Worm (Caenorhabditis elegans) whole organism, L1 larva: Measurements from ENCODE around the gene F53C3.1.

Experiments used
- Y116A8C.19 ChIP-seq: sonication (generic microtip); optimal IDR thresholded peaks from 2 replicates; lab custom pipeline; 2016; ENCODE audit warnings: missing compliant biosample characterization, missing genetic modification characterization, borderline replicate concordance
- aha-1 ChIP-seq: fragments of 150-350 bp; optimal IDR thresholded peaks from 2 replicates; lab custom pipeline; 2014; ENCODE audit warnings: missing biosample characterization, missing genetic modification characterization
- blmp-1 ChIP-seq: fragments of 150-350 bp; optimal IDR thresholded peaks from 2 replicates; lab custom pipeline; 2014; ENCODE audit warnings: missing biosample characterization, missing genetic modification characterization
- ceh-63 ChIP-seq: fragments of 200-800 bp; sonication (Bioruptor generic); optimal IDR thresholded peaks from 2 replicates; lab custom pipeline; 2018; ENCODE audit warnings: mild to moderate bottlenecking, missing genetic modification characterization, missing compliant biosample characterization
- ceh-82 ChIP-seq, 3 experiments: fragments of 150-350 bp in 1 of 3; sonication (generic microtip) in 2 of 3; optimal IDR thresholded peaks; 2 replicates each; lab custom pipeline; 2014 to 2017; ENCODE audit warnings: missing biosample characterization in 3 of 3, missing genetic modification characterization in 3 of 3
- ceh-88 ChIP-seq: fragments of 200-800 bp; sonication (Bioruptor generic); IDR thresholded peaks from 2 replicates; pipeline ENCODE4 v1.3.6; 2022; ENCODE audit warnings: missing genetic modification characterization, missing compliant biosample characterization
- ces-1 ChIP-seq: fragments of 150-350 bp; optimal IDR thresholded peaks from 2 replicates; lab custom pipeline; 2014; ENCODE audit warnings: missing biosample characterization, missing genetic modification reagents, missing genetic modification characterization
- dpl-1 ChIP-seq, 3 experiments: fragments of 150-350 bp in 2 of 3; sonication (generic microtip) in 1 of 3; optimal IDR thresholded peaks; 2 replicates each; lab custom pipeline; 2014 to 2017; ENCODE audit warnings: missing biosample characterization in 3 of 3, missing genetic modification characterization in 3 of 3, missing genetic modification reagents in 3 of 3
- dsc-1 ChIP-seq: sonication (generic microtip); optimal IDR thresholded peaks from 2 replicates; lab custom pipeline; 2016; ENCODE audit warnings: mild to moderate bottlenecking, missing genetic modification characterization, missing compliant biosample characterization
- efl-1 ChIP-seq, 4 experiments: fragments of 150-350 bp; optimal IDR thresholded peaks in 3 of 4; peaks in 1 of 4; 1 replicate in 1 of 4; 2 replicates in 3 of 4; lab custom pipeline; 2014; ENCODE audit warnings: missing biosample characterization in 2 of 4, missing genetic modification characterization in 2 of 4, missing genetic modification reagents in 2 of 4
- efl-3 ChIP-seq: fragments of 200-800 bp; sonication (Bioruptor generic); optimal IDR thresholded peaks from 2 replicates; lab custom pipeline; 2018; ENCODE audit warnings: mild to moderate bottlenecking, missing genetic modification characterization, missing compliant biosample characterization
- elt-3 ChIP-seq, 6 experiments: fragments of 150-350 bp in 1 of 6; sonication (generic microtip); optimal IDR thresholded peaks; 2 replicates each; lab custom pipeline; 2017 to 2018; ENCODE audit warnings: missing biosample characterization in 6 of 6, missing genetic modification characterization in 6 of 6, inconsistent platforms in 1 of 6
- fkh-10 ChIP-seq: sonication (generic microtip); optimal IDR thresholded peaks from 2 replicates; lab custom pipeline; 2017; ENCODE audit warnings: missing biosample characterization, missing genetic modification reagents, missing genetic modification characterization
- fkh-8 ChIP-seq: sonication (generic microtip); optimal IDR thresholded peaks from 2 replicates; lab custom pipeline; 2016; ENCODE audit warnings: mild to moderate bottlenecking, missing genetic modification characterization, missing compliant biosample characterization
- hlh-17 ChIP-seq: fragments of 200-800 bp; sonication (Bioruptor generic); optimal IDR thresholded peaks from 2 replicates; lab custom pipeline; 2018; ENCODE audit warnings: missing genetic modification characterization, mild to moderate bottlenecking, missing compliant biosample characterization, moderate library complexity, borderline replicate concordance
- hlh-4 ChIP-seq: sonication (generic microtip); optimal IDR thresholded peaks from 2 replicates; lab custom pipeline; 2016; ENCODE audit warnings: mild to moderate bottlenecking, missing genetic modification characterization, missing compliant biosample characterization
- hpl-2 ChIP-seq: fragments of 150-350 bp; optimal IDR thresholded peaks from 2 replicates; lab custom pipeline; 2014; ENCODE audit warnings: missing biosample characterization, missing genetic modification reagents, missing genetic modification characterization
- irx-1 ChIP-seq: sonication (generic microtip); optimal IDR thresholded peaks from 2 replicates; lab custom pipeline; 2016; ENCODE audit warnings: missing genetic modification characterization, missing compliant biosample characterization
- lin-14 ChIP-seq: fragments of 200-800 bp; sonication (Bioruptor generic); optimal IDR thresholded peaks from 2 replicates; lab custom pipeline; 2018; ENCODE audit warnings: mild to moderate bottlenecking, missing genetic modification characterization, moderate library complexity, missing compliant biosample characterization
- lin-35 ChIP-seq, 2 experiments: fragments of 150-350 bp; optimal IDR thresholded peaks; 2 replicates each; lab custom pipeline; 2014; ENCODE audit warnings: missing biosample characterization in 2 of 2, missing genetic modification characterization in 2 of 2, missing genetic modification reagents in 2 of 2
- lin-39 ChIP-seq: fragments of 150-350 bp; optimal IDR thresholded peaks from 2 replicates; lab custom pipeline; 2014; ENCODE audit warnings: missing biosample characterization, missing genetic modification reagents, missing genetic modification characterization
- mab-9 ChIP-seq: fragments of 200-800 bp; sonication (Bioruptor generic); IDR thresholded peaks from 2 replicates; pipeline ENCODE4 v1.3.6; 2022; ENCODE audit warnings: missing genetic modification reagents, missing genetic modification characterization, missing compliant biosample characterization
- mdl-1 ChIP-seq, 2 experiments: fragments of 150-350 bp; optimal IDR thresholded peaks; 2 replicates each; lab custom pipeline; 2014 to 2017; ENCODE audit warnings: missing biosample characterization in 2 of 2, missing genetic modification characterization in 2 of 2, inconsistent platforms in 1 of 2
- mef-2 ChIP-seq: fragments of 150-350 bp; optimal IDR thresholded peaks from 2 replicates; lab custom pipeline; 2014; ENCODE audit warnings: missing biosample characterization, missing genetic modification characterization
- mep-1 ChIP-seq: fragments of 150-350 bp; optimal IDR thresholded peaks from 2 replicates; lab custom pipeline; 2014; ENCODE audit warnings: missing biosample characterization, missing genetic modification characterization
- nhr-11 ChIP-seq: fragments of 150-350 bp; optimal IDR thresholded peaks from 2 replicates; lab custom pipeline; 2014; ENCODE audit warnings: missing biosample characterization, missing genetic modification characterization
- nhr-12 ChIP-seq: sonication (generic microtip); optimal IDR thresholded peaks from 2 replicates; lab custom pipeline; 2017; ENCODE audit warnings: missing biosample characterization, missing genetic modification characterization
- nhr-19 ChIP-seq: fragments of 200-800 bp; sonication (Bioruptor generic); conservative IDR thresholded peaks from 2 replicates; pipeline ENCODE4 v1.3.6; 2022; ENCODE audit warnings: missing genetic modification characterization, missing compliant biosample characterization
- nhr-20 ChIP-seq: sonication (generic microtip); optimal IDR thresholded peaks from 2 replicates; lab custom pipeline; 2016; ENCODE audit warnings: mild to moderate bottlenecking, missing genetic modification characterization, missing compliant biosample characterization
- nhr-237 ChIP-seq: fragments of 150-350 bp; optimal IDR thresholded peaks from 2 replicates; lab custom pipeline; 2014; ENCODE audit warnings: missing biosample characterization, missing genetic modification characterization
- nhr-28 ChIP-seq: fragments of 150-350 bp; optimal IDR thresholded peaks from 2 replicates; lab custom pipeline; 2014; ENCODE audit warnings: missing biosample characterization, missing genetic modification characterization
- nhr-47 ChIP-seq: sonication (generic microtip); optimal IDR thresholded peaks from 2 replicates; lab custom pipeline; 2016; ENCODE audit warnings: mild to moderate bottlenecking, missing genetic modification characterization, moderate library complexity, missing compliant biosample characterization
- nhr-71 ChIP-seq: sonication (generic microtip); optimal IDR thresholded peaks from 2 replicates; lab custom pipeline; 2016; ENCODE audit warnings: mild to moderate bottlenecking, missing genetic modification characterization, moderate library complexity, missing compliant biosample characterization
- nhr-77 ChIP-seq: fragments of 150-350 bp; optimal IDR thresholded peaks from 2 replicates; lab custom pipeline; 2014; ENCODE audit warnings: missing biosample characterization, missing genetic modification characterization
- nhr-85 ChIP-seq: sonication (generic microtip); peaks from one replicate; lab custom pipeline; 2016; ENCODE audit warnings: missing genetic modification characterization, inconsistent platforms, missing compliant biosample characterization
- nhr-90 ChIP-seq: sonication (generic microtip); optimal IDR thresholded peaks from 2 replicates; lab custom pipeline; 2016; ENCODE audit warnings: mild to moderate bottlenecking, missing genetic modification characterization, missing compliant biosample characterization; ENCODE audit not compliant: poor library complexity
- snpc-4 ChIP-seq: fragments of 150-350 bp; optimal IDR thresholded peaks from 2 replicates; lab custom pipeline; 2014; ENCODE audit warnings: missing biosample characterization, missing genetic modification characterization
- snu-23 ChIP-seq: sonication (generic microtip); optimal IDR thresholded peaks from 2 replicates; lab custom pipeline; 2016; ENCODE audit warnings: missing genetic modification characterization, missing compliant biosample characterization
- sox-4 ChIP-seq: sonication (generic microtip); optimal IDR thresholded peaks from 2 replicates; lab custom pipeline; 2016; ENCODE audit warnings: missing genetic modification characterization, missing compliant biosample characterization
- sptf-1 ChIP-seq: fragments of 150-350 bp; optimal IDR thresholded peaks from 2 replicates; lab custom pipeline; 2014; ENCODE audit warnings: missing biosample characterization, missing genetic modification characterization
- sup-37 ChIP-seq: fragments of 200-800 bp; sonication (Bioruptor generic); optimal IDR thresholded peaks from 2 replicates; lab custom pipeline; 2018; ENCODE audit warnings: mild to moderate bottlenecking, missing genetic modification characterization, missing compliant biosample characterization
- swsn-7 ChIP-seq: sonication (generic microtip); optimal IDR thresholded peaks from 2 replicates; lab custom pipeline; 2016; ENCODE audit warnings: missing genetic modification characterization, missing compliant biosample characterization
- tlp-1 ChIP-seq: fragments of 150-350 bp; optimal IDR thresholded peaks from 2 replicates; lab custom pipeline; 2014; ENCODE audit warnings: missing biosample characterization, missing genetic modification characterization
- unc-30 ChIP-seq: sonication (generic microtip); optimal IDR thresholded peaks from 2 replicates; lab custom pipeline; 2017; ENCODE audit warnings: missing biosample characterization, missing genetic modification characterization
- unc-86 ChIP-seq: sonication (generic microtip); optimal IDR thresholded peaks from 2 replicates; lab custom pipeline; 2016; ENCODE audit warnings: missing genetic modification characterization, missing compliant biosample characterization
- unc-98 ChIP-seq: fragments of 200-800 bp; sonication (Bioruptor generic); IDR thresholded peaks from 2 replicates; pipeline ENCODE4 v1.3.6; 2022; ENCODE audit warnings: missing genetic modification characterization, missing compliant biosample characterization
- zag-1 ChIP-seq: fragments of 150-350 bp; optimal IDR thresholded peaks from 2 replicates; lab custom pipeline; 2014; ENCODE audit warnings: missing biosample characterization, missing genetic modification characterization
- zip-4 ChIP-seq: fragments of 200-800 bp; sonication (Bioruptor generic); optimal IDR thresholded peaks from 2 replicates; lab custom pipeline; 2018; ENCODE audit warnings: mild to moderate bottlenecking, missing genetic modification characterization, moderate library complexity, missing compliant biosample characterization
- ztf-11 ChIP-seq, 2 experiments: sonication (generic microtip); optimal IDR thresholded peaks; 2 replicates each; lab custom pipeline; 2016 to 2017; ENCODE audit warnings: missing genetic modification characterization in 2 of 2, missing biosample characterization in 1 of 2, missing compliant biosample characterization in 1 of 2
- ztf-4 ChIP-seq: fragments of 150-350 bp; optimal IDR thresholded peaks from 2 replicates; lab custom pipeline; 2014; ENCODE audit warnings: missing biosample characterization, missing genetic modification characterization

F53C3.1 gene

DNA sequence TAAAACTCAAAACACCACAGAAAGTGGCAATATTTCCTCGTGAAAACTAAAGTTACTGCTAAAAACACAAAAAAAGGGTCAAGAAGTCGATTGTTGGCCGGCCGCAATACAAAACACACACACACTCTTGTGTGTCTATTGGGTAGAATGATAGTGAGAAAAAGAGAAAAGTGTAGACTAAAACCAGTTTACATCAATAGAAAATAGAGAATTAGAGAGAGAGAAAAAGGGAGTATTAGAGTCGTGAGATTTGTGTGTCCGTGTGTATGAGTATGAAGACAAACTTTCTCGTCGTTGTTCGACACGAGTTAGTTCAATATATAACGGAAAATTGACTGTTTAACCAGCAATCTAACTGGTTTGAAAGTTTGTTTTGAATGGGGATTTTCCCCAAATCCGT is 17.6 kb downstream of the F53C3.1 start (continued):
- TF ChIP-seq ceh-82 (tag; optimal IDR thresholded peaks at IDR 0.05; lab: Kevin White, UChicago): peak in 1 of 3 experiments; percentile 6
- peak; percentile 71 for TF ChIP-seq snu-23 (GFP tag; lab: Kevin White, UChicago)
- no peak for TF ChIP-seq mab-9 (GFP tag; lab: Robert Waterston, UW)
- TF ChIP-seq nhr-28 (tag; lab: Kevin White, UChicago): no peak
- TF ChIP-seq fkh-8 (tag; lab: Kevin White, UChicago): no peak
- no peak for TF ChIP-seq nhr-11 (tag; lab: Kevin White, UChicago)
- no peak for TF ChIP-seq nhr-12 (tag; lab: Kevin White, UChicago)
- TF ChIP-seq ceh-63: no peak
- no peak for TF ChIP-seq hpl-2 (GFP tag; lab: Kevin White, UChicago)
- TF ChIP-seq lin-14 (GFP tag; lab: Kevin White, UChicago): peak; percentile 84
- no peak for TF ChIP-seq unc-30 (tag; lab: Kevin White, UChicago)
- no peak for TF ChIP-seq Y116A8C.19 (tag; lab: Kevin White, UChicago)
- peak; percentile 58 for TF ChIP-seq nhr-85 (tag; lab: Kevin White, UChicago)
- no peak for TF ChIP-seq zip-4 (GFP tag; lab: Kevin White, UChicago)
- no peak for TF ChIP-seq fkh-10 (GFP tag; lab: Kevin White, UChicago)
- no peak for TF ChIP-seq hlh-4 (tag; lab: Kevin White, UChicago)
- peak; percentile 12 for TF ChIP-seq nhr-90
- TF ChIP-seq dpl-1 (GFP tag; optimal IDR thresholded peaks at IDR 0.05; lab: Kevin White, UChicago): peak in 2 of 3 experiments; percentile 26 to 48
- peak; percentile 19; the same call in 1 of the 2 replicates for TF ChIP-seq nhr-19 (GFP tag; lab: Robert Waterston, UW)
- no peak for TF ChIP-seq zag-1 (tag; lab: Kevin White, UChicago)
- TF ChIP-seq sptf-1 (tag; lab: Kevin White, UChicago): no peak
- peak; percentile 61 for TF ChIP-seq nhr-20 (tag; lab: Kevin White, UChicago)
- peak; percentile 33 for TF ChIP-seq nhr-77
- TF ChIP-seq sup-37 (GFP tag; lab: Kevin White, UChicago): no peak
- TF ChIP-seq snpc-4 (tag; lab: Kevin White, UChicago): no peak
- peak; percentile 54 for TF ChIP-seq mep-1 (tag; lab: Kevin White, UChicago)
- TF ChIP-seq mef-2 (tag; lab: Kevin White, UChicago): no peak
- peak; percentile 10 to 69 for TF ChIP-seq lin-35 (GFP tag; optimal IDR thresholded peaks at IDR 0.05; lab: Kevin White, UChicago)
- TF ChIP-seq blmp-1 (tag; lab: Kevin White, UChicago): peak; percentile 80
- TF ChIP-seq mdl-1 (tag; optimal IDR thresholded peaks at IDR 0.05; lab: Kevin White, UChicago): no peak
- peak; percentile 6 to 36 for TF ChIP-seq efl-1 (optimal IDR thresholded peaks at IDR 0.05; lab: Kevin White, UChicago)
- peak; percentile 7 to 81 for TF ChIP-seq efl-1 (GFP tag; optimal IDR thresholded peaks at IDR 0.05 in 1 of 2; lab: Kevin White, UChicago)
- TF ChIP-seq ztf-11 (tag; optimal IDR thresholded peaks at IDR 0.05; lab: Kevin White, UChicago): no peak
- TF ChIP-seq elt-3 (tag; optimal IDR thresholded peaks at IDR 0.05; lab: Kevin White, UChicago): peak in 2 of 6 experiments; percentile 9 to 33
- TF ChIP-seq nhr-237 (tag; lab: Kevin White, UChicago): peak; percentile 3
- no peak for TF ChIP-seq efl-3 (GFP tag; lab: Kevin White, UChicago)

DNA sequence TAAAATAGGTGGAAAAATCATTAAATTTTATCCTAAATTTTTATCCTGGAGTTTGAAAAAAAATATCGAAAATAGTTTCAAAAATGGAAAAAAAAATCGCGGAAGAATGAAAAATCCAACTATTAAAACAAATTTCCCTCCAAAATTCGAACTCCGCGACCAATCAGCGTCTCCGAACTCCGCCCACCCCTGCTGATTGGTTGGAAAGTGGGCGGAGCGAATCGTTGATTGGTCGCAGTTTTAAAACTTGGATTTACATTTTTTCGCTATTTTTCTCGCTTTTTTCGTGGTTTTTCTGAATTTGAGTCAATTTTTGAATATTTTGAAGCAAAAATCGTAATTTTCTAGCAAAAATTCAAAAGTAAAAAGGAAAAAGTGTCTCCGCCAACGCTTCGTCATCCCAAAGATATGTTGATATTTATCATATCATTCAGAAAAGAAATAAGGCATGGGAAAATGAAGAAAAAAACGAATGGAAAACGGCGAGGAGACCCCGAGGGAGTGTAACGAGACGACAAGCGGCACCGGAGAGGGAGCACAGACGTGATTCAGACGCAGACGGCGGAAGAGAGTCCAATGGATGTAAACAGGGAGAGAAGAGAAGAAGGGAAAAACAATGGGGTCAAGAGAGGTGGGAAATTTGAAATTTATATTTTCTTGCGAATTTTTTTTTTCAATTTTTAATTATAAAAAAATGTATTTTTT is 18.8 kb downstream of the F53C3.1 start:
- TF ChIP-seq sox-4 (tag; lab: Kevin White, UChicago): no peak
- TF ChIP-seq ztf-4 (tag; lab: Kevin White, UChicago): no peak
- TF ChIP-seq hlh-4 (tag; lab: Kevin White, UChicago): no peak
- peak; percentile 83 for TF ChIP-seq lin-14 (GFP tag; lab: Kevin White, UChicago)
- no peak for TF ChIP-seq ces-1 (GFP tag; lab: Kevin White, UChicago)
- no peak for TF ChIP-seq sup-37 (GFP tag; lab: Kevin White, UChicago)
- no peak for TF ChIP-seq zip-4 (GFP tag; lab: Kevin White, UChicago)
- TF ChIP-seq nhr-85 (tag; lab: Kevin White, UChicago): peak; percentile 67
- TF ChIP-seq ceh-88 (GFP tag; lab: Robert Waterston, UW): no peak
- no peak for TF ChIP-seq nhr-47 (tag; lab: Kevin White, UChicago)
- peak in 1 of 6 experiments; percentile 80 for TF ChIP-seq elt-3 (tag; optimal IDR thresholded peaks at IDR 0.05; lab: Kevin White, UChicago)
- no peak for TF ChIP-seq unc-98 (GFP tag; lab: Robert Waterston, UW)
- TF ChIP-seq aha-1 (tag; lab: Kevin White, UChicago): no peak
- no peak for TF ChIP-seq unc-86 (tag; lab: Kevin White, UChicago)
- no peak for TF ChIP-seq lin-39 (tag; lab: Kevin White, UChicago)
- no peak for TF ChIP-seq tlp-1 (tag; lab: Kevin White, UChicago)
- no peak for TF ChIP-seq irx-1 (tag; lab: Kevin White, UChicago)
- TF ChIP-seq hlh-17 (GFP tag; lab: Kevin White, UChicago): no peak
- peak; percentile 38 to 74 for TF ChIP-seq lin-35 (GFP tag; optimal IDR thresholded peaks at IDR 0.05; lab: Kevin White, UChicago)
- peak; percentile 45 for TF ChIP-seq swsn-7 (tag; lab: Kevin White, UChicago)
- no peak for TF ChIP-seq dsc-1 (tag; lab: Kevin White, UChicago)
- TF ChIP-seq nhr-71 (tag; lab: Kevin White, UChicago): peak; percentile 73
